Fruit fly (Drosophila melanogaster) whole organism, embryonic: Measurements from ENCODE around the gene CG34301.

Experiments used
- Awh ChIP-seq: fragments of 200-800 bp; sonication (Bioruptor generic); IDR thresholded peaks from 2 replicates; pipeline ENCODE4, ENCODE4 v1.3.6; 2022; ENCODE audit warnings: missing biosample characterization, missing genetic modification characterization
- Bdp1 ChIP-seq: fragments of 200-800 bp; sonication (Bioruptor generic); optimal IDR thresholded peaks from 3 replicates; lab custom pipeline; 2016; ENCODE audit warnings: missing biosample characterization, missing genetic modification characterization
- CG10267 ChIP-seq: fragments of 200-800 bp; sonication (Bioruptor generic); optimal IDR thresholded peaks from 2 replicates; lab custom pipeline; 2018; ENCODE audit warnings: missing biosample characterization, mild to moderate bottlenecking, missing genetic modification characterization, moderate library complexity
- CG13287 ChIP-seq: fragments of 200-800 bp; sonication (Bioruptor generic); IDR thresholded peaks from 2 replicates; pipeline ENCODE4 v1.3.6; 2022; ENCODE audit warnings: missing biosample characterization, missing genetic modification characterization; ENCODE audit not compliant: partially characterized antibody
- CG15269 ChIP-seq: fragments of 200-800 bp; sonication (Bioruptor generic); optimal IDR thresholded peaks from 2 replicates; lab custom pipeline; 2018; ENCODE audit warnings: missing biosample characterization, mild to moderate bottlenecking, missing genetic modification characterization, moderate library complexity
- CG16813 ChIP-seq: fragments of 200-800 bp; sonication (Bioruptor generic); IDR thresholded peaks from 3 replicates; pipeline ENCODE4 v1.3.6; 2022; ENCODE audit warnings: missing biosample characterization, missing genetic modification characterization; ENCODE audit not compliant: partially characterized antibody
- CG17359 ChIP-seq: fragments of 200-800 bp; sonication (Bioruptor generic); optimal IDR thresholded peaks from 3 replicates; lab custom pipeline; 2018; ENCODE audit warnings: missing biosample characterization, mild to moderate bottlenecking, missing genetic modification characterization, moderate library complexity
- CG17612 ChIP-seq: fragments of 200-800 bp; sonication (Bioruptor generic); IDR thresholded peaks from 2 replicates; pipeline ENCODE4 v1.3.6; 2022; ENCODE audit warnings: missing biosample characterization, missing genetic modification characterization
- CG18599 ChIP-seq: fragments of 200-800 bp; sonication (Bioruptor generic); optimal IDR thresholded peaks from 3 replicates; lab custom pipeline; 2017; ENCODE audit warnings: missing biosample characterization, missing genetic modification characterization, mild to moderate bottlenecking, moderate library complexity, missing genetic modification reagents
- CG2120 ChIP-seq: fragments of 200-800 bp; sonication (Bioruptor generic); optimal IDR thresholded peaks from 3 replicates; lab custom pipeline; 2016; ENCODE audit warnings: missing biosample characterization, missing genetic modification characterization
- CG2712 ChIP-seq: fragments of 200-800 bp; optimal IDR thresholded peaks from 3 replicates; lab custom pipeline; 2019; ENCODE audit warnings: missing biosample characterization, mild to moderate bottlenecking, missing genetic modification characterization, moderate library complexity
- CG3847 ChIP-seq: fragments of 200-800 bp; sonication (Bioruptor generic); IDR thresholded peaks from 2 replicates; pipeline ENCODE4 v1.3.6; 2022; ENCODE audit warnings: missing biosample characterization, missing genetic modification characterization
- CG4617 ChIP-seq: fragments of 200-800 bp; sonication (Bioruptor generic); optimal IDR thresholded peaks from 3 replicates; lab custom pipeline; 2016; ENCODE audit warnings: missing biosample characterization, missing genetic modification characterization, borderline replicate concordance
- CG4707 ChIP-seq: fragments of 200-800 bp; sonication (Bioruptor generic); optimal IDR thresholded peaks from 2 replicates; lab custom pipeline; 2018; ENCODE audit warnings: missing biosample characterization, mild to moderate bottlenecking, missing genetic modification characterization, moderate library complexity
- CG7372 ChIP-seq: fragments of 200-800 bp; sonication (Bioruptor generic); IDR thresholded peaks from 2 replicates; pipeline ENCODE4 v1.3.6; 2022; ENCODE audit warnings: missing biosample characterization, missing genetic modification characterization
- CrebB ChIP-seq: fragments of 200-800 bp; sonication (Bioruptor generic); optimal IDR thresholded peaks from 3 replicates; lab custom pipeline; 2018; ENCODE audit warnings: missing biosample characterization, mild to moderate bottlenecking, missing genetic modification characterization
- Dp ChIP-seq: fragments of 200-800 bp; sonication (Bioruptor generic); optimal IDR thresholded peaks from 2 replicates; lab custom pipeline; 2018; ENCODE audit warnings: missing biosample characterization, mild to moderate bottlenecking, missing genetic modification characterization, moderate library complexity
- Dref ChIP-seq: fragments of 200-800 bp; sonication (Bioruptor generic); IDR thresholded peaks from 2 replicates; pipeline ENCODE4 v1.3.6; 2022; ENCODE audit warnings: missing biosample characterization, missing genetic modification characterization
- E2f2 ChIP-seq: fragments of 200-800 bp; sonication (Bioruptor generic); IDR thresholded peaks from 2 replicates; pipeline ENCODE4 v1.3.6; 2022; ENCODE audit warnings: missing biosample characterization, missing genetic modification characterization
- Elba2 ChIP-seq: fragments of 200-800 bp; sonication (Bioruptor generic); optimal IDR thresholded peaks from 3 replicates; lab custom pipeline; 2016; ENCODE audit warnings: missing biosample characterization, missing genetic modification characterization
- Ets65A ChIP-seq: fragments of 200-800 bp; sonication (Bioruptor generic); peaks from one replicate; lab custom pipeline; 2016; ENCODE audit warnings: missing biosample characterization, missing genetic modification characterization
- HLH4C ChIP-seq: fragments of 200-800 bp; sonication (Bioruptor generic); IDR thresholded peaks from 3 replicates; pipeline ENCODE4 v1.3.6; 2022; ENCODE audit warnings: missing biosample characterization, missing genetic modification characterization; ENCODE audit not compliant: partially characterized antibody
- Hmx ChIP-seq: fragments of 200-800 bp; sonication (Bioruptor generic); optimal IDR thresholded peaks from 2 replicates; lab custom pipeline; 2016; ENCODE audit warnings: missing biosample characterization, missing genetic modification characterization
- Jarid2 ChIP-seq: fragments of 200-800 bp; sonication (Bioruptor generic); optimal IDR thresholded peaks from 3 replicates; lab custom pipeline; 2017; ENCODE audit warnings: mild to moderate bottlenecking, missing biosample characterization, missing genetic modification reagents, missing genetic modification characterization
- MESR4 ChIP-seq: fragments of 200-800 bp; sonication (Bioruptor generic); optimal IDR thresholded peaks from 2 replicates; lab custom pipeline; 2018; ENCODE audit warnings: missing biosample characterization, mild to moderate bottlenecking, missing genetic modification characterization, moderate library complexity
- Med ChIP-seq: fragments of 200-800 bp; sonication (Bioruptor generic); peaks from one replicate; lab custom pipeline; 2016; ENCODE audit warnings: missing biosample characterization, missing genetic modification characterization, mild to moderate bottlenecking, inconsistent platforms, moderate library complexity
- Myb ChIP-seq: fragments of 200-800 bp; sonication (Bioruptor generic); optimal IDR thresholded peaks from 2 replicates; lab custom pipeline; 2016; ENCODE audit warnings: missing biosample characterization, missing genetic modification characterization
- Oaz ChIP-seq: fragments of 200-800 bp; sonication (Bioruptor generic); IDR thresholded peaks from 2 replicates; pipeline ENCODE4 v1.3.6; 2022; ENCODE audit warnings: missing biosample characterization, missing genetic modification characterization
- Pdp1 ChIP-seq, 2 experiments: fragments of 200-800 bp; sonication (Bioruptor generic); optimal IDR thresholded peaks; 3 replicates each; lab custom pipeline; 2016; ENCODE audit warnings: missing biosample characterization in 2 of 2, missing genetic modification characterization in 2 of 2, mild to moderate bottlenecking in 1 of 2, moderate library complexity in 1 of 2
- Rfx ChIP-seq: fragments of 200-800 bp; sonication (Bioruptor generic); IDR thresholded peaks from 2 replicates; pipeline ENCODE4 v1.3.6; 2022; ENCODE audit warnings: missing biosample characterization, missing genetic modification characterization
- Sox100B ChIP-seq: fragments of 200-800 bp; sonication (Bioruptor generic); optimal IDR thresholded peaks from 3 replicates; lab custom pipeline; 2018; ENCODE audit warnings: missing biosample characterization, mild to moderate bottlenecking, missing genetic modification characterization
- ap ChIP-seq: fragments of 200-800 bp; sonication (Bioruptor generic); IDR thresholded peaks from 2 replicates; pipeline ENCODE4 v1.3.6; 2022; ENCODE audit warnings: missing biosample characterization, missing genetic modification characterization
- bowl ChIP-seq: fragments of 200-800 bp; sonication (Bioruptor generic); IDR thresholded peaks from 2 replicates; pipeline ENCODE4 v1.3.6; 2022; ENCODE audit warnings: missing biosample characterization, missing genetic modification characterization
- chinmo ChIP-seq: fragments of 200-800 bp; sonication (Bioruptor generic); IDR thresholded peaks from 4 replicates; pipeline ENCODE4 v1.3.6; 2022; ENCODE audit warnings: missing biosample characterization, missing genetic modification characterization; ENCODE audit not compliant: partially characterized antibody
- ci ChIP-seq: fragments of 200-800 bp; sonication (Bioruptor generic); IDR thresholded peaks from 3 replicates; pipeline ENCODE4 v1.3.6; 2022; ENCODE audit warnings: missing biosample characterization, missing genetic modification characterization
- dmrt11E ChIP-seq: fragments of 200-800 bp; sonication (Bioruptor generic); optimal IDR thresholded peaks from 3 replicates; lab custom pipeline; 2018; ENCODE audit warnings: missing biosample characterization, mild to moderate bottlenecking, missing genetic modification characterization, moderate library complexity
- en ChIP-seq: fragments of 200-800 bp; sonication (Bioruptor generic); optimal IDR thresholded peaks from 2 replicates; lab custom pipeline; 2016; ENCODE audit warnings: missing biosample characterization, missing genetic modification characterization
- gfzf ChIP-seq: fragments of 200-800 bp; sonication (Bioruptor generic); optimal IDR thresholded peaks from 2 replicates; lab custom pipeline; 2016; ENCODE audit warnings: missing biosample characterization, mild to moderate bottlenecking, missing genetic modification characterization, moderate library complexity
- ham ChIP-seq: fragments of 200-800 bp; sonication (Bioruptor generic); IDR thresholded peaks from 2 replicates; pipeline ENCODE4 v1.3.6; 2022; ENCODE audit warnings: missing biosample characterization, missing genetic modification characterization
- ind ChIP-seq: fragments of 200-800 bp; sonication (Bioruptor generic); optimal IDR thresholded peaks from 3 replicates; lab custom pipeline; 2016; ENCODE audit warnings: missing biosample characterization, missing genetic modification characterization
- insv ChIP-seq, 2 experiments: fragments of 200-800 bp; sonication (Bioruptor generic); optimal IDR thresholded peaks; 3 replicates each; lab custom pipeline; 2016 to 2018; ENCODE audit warnings: missing biosample characterization in 2 of 2, missing genetic modification characterization in 2 of 2
- p53 ChIP-seq: fragments of 200-800 bp; sonication (Bioruptor generic); optimal IDR thresholded peaks from 2 replicates; lab custom pipeline; 2016; ENCODE audit warnings: missing biosample characterization, missing genetic modification characterization
- pzg ChIP-seq: fragments of 200-800 bp; sonication (Bioruptor generic); optimal IDR thresholded peaks from 3 replicates; lab custom pipeline; 2018; ENCODE audit warnings: missing biosample characterization, mild to moderate bottlenecking, missing genetic modification characterization, moderate library complexity
- ranshi ChIP-seq: fragments of 200-800 bp; sonication (Bioruptor generic); IDR thresholded peaks from 2 replicates; pipeline ENCODE4 v1.3.6; 2022; ENCODE audit warnings: missing biosample characterization, missing genetic modification characterization
- sens ChIP-seq: fragments of 200-800 bp; sonication (Bioruptor generic); peaks from one replicate; lab custom pipeline; 2016; ENCODE audit warnings: missing biosample characterization, missing genetic modification characterization
- seq ChIP-seq: fragments of 200-800 bp; sonication (Bioruptor generic); IDR thresholded peaks from 2 replicates; pipeline ENCODE4 v1.3.6; 2022; ENCODE audit warnings: missing biosample characterization, missing genetic modification characterization
- sisA ChIP-seq: fragments of 200-800 bp; sonication (Bioruptor generic); IDR thresholded peaks from 2 replicates; pipeline ENCODE4 v1.3.6; 2022; ENCODE audit warnings: missing biosample characterization, missing genetic modification characterization
- sob ChIP-seq: fragments of 200-800 bp; sonication (Bioruptor generic); IDR thresholded peaks from 2 replicates; pipeline ENCODE4 v1.3.6; 2022; ENCODE audit warnings: missing biosample characterization, missing genetic modification characterization
- twi ChIP-seq: fragments of 200-800 bp; optimal IDR thresholded peaks from 2 replicates; lab custom pipeline; 2019; ENCODE audit warnings: missing biosample characterization, mild to moderate bottlenecking, missing genetic modification characterization, moderate library complexity
- vvl ChIP-seq: fragments of 200-800 bp; sonication (Bioruptor generic); IDR thresholded peaks from 2 replicates; pipeline ENCODE4 v1.3.6; 2022; ENCODE audit warnings: missing biosample characterization, missing genetic modification characterization

The CG34301 gene

dm6 chr3R:8773135-8773534, at the start of gene CG34301:
TSS of gene CG34301 (plus strand) at chr3R:8773435.
- TF ChIP-seq dmrt11E (tag; lab: Kevin White, UChicago): no peak
- TF ChIP-seq Awh (GFP tag; lab: Robert Waterston, UW): no peak
- no peak for TF ChIP-seq chinmo (GFP tag; lab: Robert Waterston, UW)
- TF ChIP-seq Bdp1 (GFP tag; lab: Kevin White, UChicago): no peak
- no peak for TF ChIP-seq twi
- peak; percentile 13 for TF ChIP-seq Jarid2
- no peak for TF ChIP-seq Sox100B
- TF ChIP-seq CG13287 (GFP tag; lab: Robert Waterston, UW): 0 out of 2 replicates have a peak, but pooled peaks have one; percentile 9

- TF ChIP-seq sob (GFP tag; lab: Robert Waterston, UW): no peak
- TF ChIP-seq sisA (GFP tag; lab: Robert Waterston, UW): no peak
- TF ChIP-seq CG17359: no peak
- TF ChIP-seq Dref (GFP tag; lab: Robert Waterston, UW): no peak
- TF ChIP-seq ind (GFP tag; lab: Kevin White, UChicago): no peak
- no peak for TF ChIP-seq HLH4C (GFP tag; lab: Robert Waterston, UW)
- no peak for TF ChIP-seq ap
- no peak for TF ChIP-seq CG7372 (GFP tag; lab: Robert Waterston, UW)
- TF ChIP-seq ranshi: no peak
- TF ChIP-seq CrebB: no peak
- TF ChIP-seq p53 (GFP tag; lab: Kevin White, UChicago): no peak
- TF ChIP-seq bowl (GFP tag; lab: Robert Waterston, UW): no peak
- no peak for TF ChIP-seq CG15269 (tag; lab: Kevin White, UChicago)
- TF ChIP-seq seq (GFP tag; lab: Robert Waterston, UW): no peak
- TF ChIP-seq ham (GFP tag; lab: Robert Waterston, UW): no peak
Measured at dm6 chr3R:8725179-8725578, 48.1 kb upstream of the CG34301 start, which contains the start of gene ouib. TSS of gene ouib (plus strand) at chr3R:8725479.

dm6 chr3R:8726632-8727031, 46.6 kb upstream of the CG34301 start, which contains the start of gene CG8159:
TSS of gene CG8159 (plus strand) at chr3R:8726854.
- peak in 1 of 2 experiments; percentile 90 for TF ChIP-seq insv (GFP tag; optimal IDR thresholded peaks at IDR 0.05; lab: Kevin White, UChicago)
- 0 out of 2 replicates have a peak, but pooled peaks have one; percentile 15 for TF ChIP-seq Rfx (GFP tag; lab: Robert Waterston, UW)
- no peak for TF ChIP-seq CG16813 (GFP tag; lab: Robert Waterston, UW)
- peak; percentile 63 for TF ChIP-seq Dp
- TF ChIP-seq vvl: peak; percentile 34; the same call in 1 of the 2 replicates
- peak; percentile 44 for TF ChIP-seq pzg (GFP tag; lab: Kevin White, UChicago)
- TF ChIP-seq Elba2 (GFP tag; lab: Kevin White, UChicago): peak; percentile 88
- peak; percentile 62 for TF ChIP-seq CG4617 (GFP tag; lab: Kevin White, UChicago)
- peak; percentile 84 for TF ChIP-seq Med
- no peak for TF ChIP-seq CG2712 (tag; lab: Kevin White, UChicago)
- TF ChIP-seq Oaz (GFP tag; lab: Robert Waterston, UW): no peak
- TF ChIP-seq CG3847 (GFP tag; lab: Robert Waterston, UW): no peak
- TF ChIP-seq Hmx (GFP tag; lab: Kevin White, UChicago): no peak
- TF ChIP-seq CG18599: no peak
- TF ChIP-seq gfzf: peak; percentile 7
- peak; percentile 68 for TF ChIP-seq E2f2 (GFP tag; lab: Robert Waterston, UW)
- peak; percentile 8 for TF ChIP-seq MESR4
- TF ChIP-seq Pdp1 (GFP tag; optimal IDR thresholded peaks at IDR 0.05; lab: Kevin White, UChicago): peak in 1 of 2 experiments; percentile 94
- 0 out of 3 replicates have a peak, but pooled peaks have one; percentile 9 for TF ChIP-seq ci (GFP tag; lab: Robert Waterston, UW)
- peak; percentile 81 for TF ChIP-seq CG10267 (tag; lab: Kevin White, UChicago)
- peak; percentile 24 for TF ChIP-seq Ets65A
- peak; percentile 6 for TF ChIP-seq CG2120 (GFP tag; lab: Kevin White, UChicago)
- no peak for TF ChIP-seq CG17612 (GFP tag; lab: Robert Waterston, UW)
- no peak for TF ChIP-seq CG4707 (GFP tag; lab: Kevin White, UChicago)
- peak; percentile 93 for TF ChIP-seq Myb (GFP tag; lab: Kevin White, UChicago)
- peak; percentile 47 for TF ChIP-seq sens (GFP tag; lab: Kevin White, UChicago)
- no peak for TF ChIP-seq en (GFP tag; lab: Kevin White, UChicago)
